Fruit fly (Drosophila melanogaster) whole organism, embryonic: ENCODE results near the gene CG31089.

ENCODE experiments used
- Antp ChIP-seq: fragments of 200-800 bp; sonication (Bioruptor generic); optimal IDR thresholded peaks from 3 replicates; lab custom pipeline; 2016; ENCODE audit warnings: missing biosample characterization, missing genetic modification characterization
- B-H1 ChIP-seq: fragments of 200-800 bp; sonication (Bioruptor generic); IDR thresholded peaks from 3 replicates; pipeline ENCODE4 v1.3.6; 2022; ENCODE audit warnings: missing biosample characterization, missing genetic modification characterization
- CG10274 ChIP-seq: fragments of 200-800 bp; sonication (Bioruptor generic); optimal IDR thresholded peaks from 3 replicates; lab custom pipeline; 2017; ENCODE audit warnings: missing biosample characterization, mild to moderate bottlenecking, missing genetic modification characterization
- CG10431 ChIP-seq: fragments of 200-800 bp; sonication (Bioruptor generic); optimal IDR thresholded peaks from 3 replicates; lab custom pipeline; 2018; ENCODE audit warnings: missing biosample characterization, mild to moderate bottlenecking, missing genetic modification characterization
- CG11093 ChIP-seq: fragments of 200-800 bp; sonication (Bioruptor generic); IDR thresholded peaks from 3 replicates; pipeline ENCODE4 v1.3.6; 2022; ENCODE audit warnings: missing biosample characterization, missing genetic modification characterization
- CG12104 ChIP-seq: fragments of 200-800 bp; sonication (Bioruptor generic); optimal IDR thresholded peaks from 3 replicates; lab custom pipeline; 2016; ENCODE audit warnings: missing biosample characterization, missing genetic modification characterization
- CG12769 ChIP-seq: fragments of 200-800 bp; sonication (Bioruptor generic); optimal IDR thresholded peaks from 2 replicates; lab custom pipeline; 2019; ENCODE audit warnings: missing biosample characterization, mild to moderate bottlenecking, missing genetic modification characterization, moderate library complexity
- CG14860 ChIP-seq: fragments of 200-800 bp; sonication (Bioruptor generic); IDR thresholded peaks from 3 replicates; pipeline ENCODE4 v1.3.6; 2022; ENCODE audit warnings: missing biosample characterization, missing genetic modification characterization; ENCODE audit not compliant: partially characterized antibody
- CG15269 ChIP-seq: fragments of 200-800 bp; sonication (Bioruptor generic); optimal IDR thresholded peaks from 2 replicates; lab custom pipeline; 2018; ENCODE audit warnings: missing biosample characterization, mild to moderate bottlenecking, missing genetic modification characterization, moderate library complexity
- CG16863 ChIP-seq: fragments of 200-800 bp; sonication (Bioruptor generic); optimal IDR thresholded peaks from 3 replicates; lab custom pipeline; 2016; ENCODE audit warnings: missing biosample characterization, missing genetic modification characterization
- CG30403 ChIP-seq: fragments of 200-800 bp; sonication (Bioruptor generic); optimal IDR thresholded peaks from 3 replicates; lab custom pipeline; 2016; ENCODE audit warnings: missing biosample characterization, missing genetic modification characterization
- CG4404 ChIP-seq: fragments of 200-800 bp; sonication (Bioruptor generic); IDR thresholded peaks from 2 replicates; pipeline ENCODE4 v1.3.6; 2022; ENCODE audit warnings: missing biosample characterization, missing genetic modification characterization
- CG6765 ChIP-seq: fragments of 200-800 bp; sonication (Bioruptor generic); optimal IDR thresholded peaks from 3 replicates; lab custom pipeline; 2017; ENCODE audit warnings: missing biosample characterization, mild to moderate bottlenecking, missing genetic modification characterization
- CG6791 ChIP-seq: fragments of 200-800 bp; sonication (Bioruptor generic); IDR thresholded peaks from 3 replicates; pipeline ENCODE4 v1.3.6; 2022; ENCODE audit warnings: missing biosample characterization, missing genetic modification characterization; ENCODE audit not compliant: partially characterized antibody
- CG6813 ChIP-seq: fragments of 200-800 bp; sonication (Bioruptor generic); optimal IDR thresholded peaks from 2 replicates; lab custom pipeline; 2017; ENCODE audit warnings: missing biosample characterization, missing genetic modification characterization, mild to moderate bottlenecking, moderate library complexity, missing genetic modification reagents
- Doc3 ChIP-seq: fragments of 200-800 bp; sonication (Bioruptor generic); IDR thresholded peaks from 3 replicates; pipeline ENCODE4 v1.3.6; 2022; ENCODE audit warnings: missing biosample characterization, missing genetic modification characterization; ENCODE audit not compliant: partially characterized antibody
- Elba2 ChIP-seq: fragments of 200-800 bp; sonication (Bioruptor generic); optimal IDR thresholded peaks from 3 replicates; lab custom pipeline; 2016; ENCODE audit warnings: missing biosample characterization, missing genetic modification characterization
- Ets65A ChIP-seq: fragments of 200-800 bp; sonication (Bioruptor generic); peaks from one replicate; lab custom pipeline; 2016; ENCODE audit warnings: missing biosample characterization, missing genetic modification characterization
- H15 ChIP-seq: fragments of 200-800 bp; sonication (Bioruptor generic); IDR thresholded peaks from 3 replicates; pipeline ENCODE4 v1.3.6; 2022; ENCODE audit warnings: missing biosample characterization, missing genetic modification characterization
- HLH3B ChIP-seq: fragments of 200-800 bp; sonication (Bioruptor generic); IDR thresholded peaks from 2 replicates; pipeline ENCODE4 v1.3.6; 2022; ENCODE audit warnings: missing biosample characterization, missing genetic modification characterization
- Hr51 ChIP-seq, 2 experiments: fragments of 200-800 bp; sonication (Bioruptor generic); optimal IDR thresholded peaks; 2 replicates in 1 of 2; 3 replicates in 1 of 2; lab custom pipeline; 2016 to 2018; ENCODE audit warnings: missing biosample characterization in 2 of 2, missing genetic modification characterization in 2 of 2, mild to moderate bottlenecking in 1 of 2, moderate library complexity in 1 of 2
- Hsf ChIP-seq: fragments of 200-800 bp; sonication (Bioruptor generic); optimal IDR thresholded peaks from 3 replicates; lab custom pipeline; 2016; ENCODE audit warnings: missing biosample characterization, missing genetic modification characterization
- NC2β ChIP-seq: fragments of 200-800 bp; sonication (Bioruptor generic); optimal IDR thresholded peaks from 2 replicates; lab custom pipeline; 2016; ENCODE audit warnings: missing biosample characterization, missing genetic modification characterization
- NK7.1 ChIP-seq: fragments of 200-800 bp; sonication (Bioruptor generic); optimal IDR thresholded peaks from 3 replicates; lab custom pipeline; 2016; ENCODE audit warnings: missing biosample characterization, missing genetic modification characterization
- Poxn ChIP-seq: fragments of 200-800 bp; sonication (Bioruptor generic); IDR thresholded peaks from 2 replicates; pipeline ENCODE4 v1.3.6; 2022; ENCODE audit warnings: missing biosample characterization, missing genetic modification characterization
- Side ChIP-seq: fragments of 200-800 bp; sonication (Bioruptor generic); optimal IDR thresholded peaks from 2 replicates; lab custom pipeline; 2016; ENCODE audit warnings: missing biosample characterization, missing genetic modification characterization
- Taf1 ChIP-seq: fragments of 200-800 bp; sonication (Bioruptor generic); IDR thresholded peaks from 2 replicates; pipeline ENCODE4 v1.3.6; 2022; ENCODE audit warnings: missing biosample characterization, missing genetic modification characterization
- Usf ChIP-seq: fragments of 200-800 bp; sonication (Bioruptor generic); optimal IDR thresholded peaks from 2 replicates; lab custom pipeline; 2017; ENCODE audit warnings: missing genotype, missing biosample characterization, missing genetic modification characterization
- YL-1 ChIP-seq: fragments of 200-800 bp; sonication (Bioruptor generic); optimal IDR thresholded peaks from 3 replicates; lab custom pipeline; 2017; ENCODE audit warnings: missing biosample characterization, mild to moderate bottlenecking, missing genetic modification characterization
- aop ChIP-seq: fragments of 200-800 bp; sonication (Bioruptor generic); IDR thresholded peaks from 2 replicates; pipeline ENCODE4 v1.3.6; 2022; ENCODE audit warnings: missing biosample characterization, missing genetic modification characterization
- bab2 ChIP-seq: fragments of 200-800 bp; sonication (Bioruptor generic); optimal IDR thresholded peaks from 2 replicates; lab custom pipeline; 2016; ENCODE audit warnings: missing biosample characterization, missing genetic modification characterization
- bigmax ChIP-seq: fragments of 200-800 bp; sonication (Bioruptor generic); optimal IDR thresholded peaks from 2 replicates; lab custom pipeline; 2018; ENCODE audit warnings: missing biosample characterization, mild to moderate bottlenecking, missing genetic modification characterization
- br ChIP-seq: fragments of >200 bp; optimal IDR thresholded peaks from 2 replicates; lab custom pipeline; 2017
- cg ChIP-seq: fragments of 200-800 bp; sonication (Bioruptor generic); optimal IDR thresholded peaks from 3 replicates; lab custom pipeline; 2019; ENCODE audit warnings: missing biosample characterization, mild to moderate bottlenecking, missing genetic modification characterization, moderate library complexity
- chn ChIP-seq: fragments of 200-800 bp; sonication (Bioruptor generic); optimal IDR thresholded peaks from 2 replicates; lab custom pipeline; 2016; ENCODE audit warnings: missing biosample characterization, missing genetic modification characterization
- da ChIP-seq: fragments of 200-800 bp; sonication (Bioruptor generic); optimal IDR thresholded peaks from 2 replicates; lab custom pipeline; 2016; ENCODE audit warnings: missing biosample characterization, missing genetic modification characterization
- exex ChIP-seq: fragments of 200-800 bp; sonication (Bioruptor generic); optimal IDR thresholded peaks from 4 replicates; lab custom pipeline; 2018; ENCODE audit warnings: missing biosample characterization, mild to moderate bottlenecking, missing genetic modification characterization, moderate library complexity
- fd102C ChIP-seq: fragments of 200-800 bp; sonication (Bioruptor generic); optimal IDR thresholded peaks from 2 replicates; lab custom pipeline; 2018; ENCODE audit warnings: missing biosample characterization, mild to moderate bottlenecking, missing genetic modification characterization, moderate library complexity
- ken ChIP-seq: fragments of 200-800 bp; sonication (Bioruptor generic); IDR thresholded peaks from 3 replicates; pipeline ENCODE4 v1.3.6; 2022; ENCODE audit warnings: missing biosample characterization, missing genetic modification characterization
- lbe ChIP-seq: fragments of 200-800 bp; sonication (Bioruptor generic); optimal IDR thresholded peaks from 2 replicates; lab custom pipeline; 2016; ENCODE audit warnings: missing biosample characterization, mild to moderate bottlenecking, missing genetic modification characterization
- lilli ChIP-seq: fragments of 200-800 bp; sonication (Bioruptor generic); optimal IDR thresholded peaks from 3 replicates; lab custom pipeline; 2016; ENCODE audit warnings: missing biosample characterization, missing genetic modification characterization
- luna ChIP-seq: fragments of 200-800 bp; sonication (Bioruptor generic); optimal IDR thresholded peaks from 2 replicates; lab custom pipeline; 2016; ENCODE audit warnings: missing biosample characterization, missing genetic modification characterization
- otp ChIP-seq: fragments of 200-800 bp; sonication (Bioruptor generic); IDR thresholded peaks from 3 replicates; pipeline ENCODE4, ENCODE4 v1.3.6; 2022; ENCODE audit warnings: missing biosample characterization, missing genetic modification characterization
- prd ChIP-seq, 3 experiments: fragments of >200 bp in 2 of 3; fragments of 200-800 bp in 1 of 3; sonication (Bioruptor generic) in 1 of 3; optimal IDR thresholded peaks in 2 of 3; IDR thresholded peaks in 1 of 3; 2 replicates in 2 of 3; 3 replicates in 1 of 3; pipeline versions ENCODE4 v1.3.6 to Lab custom; 2017 to 2022; ENCODE audit warnings: missing biosample characterization in 1 of 3, missing genetic modification characterization in 1 of 3
- seq ChIP-seq: fragments of 200-800 bp; sonication (Bioruptor generic); IDR thresholded peaks from 2 replicates; pipeline ENCODE4 v1.3.6; 2022; ENCODE audit warnings: missing biosample characterization, missing genetic modification characterization
- shn ChIP-seq: fragments of 200-800 bp; sonication (Bioruptor generic); optimal IDR thresholded peaks from 3 replicates; lab custom pipeline; 2016; ENCODE audit warnings: missing biosample characterization, missing genetic modification characterization
- sr ChIP-seq: fragments of 200-800 bp; sonication (Bioruptor generic); IDR thresholded peaks from 3 replicates; pipeline ENCODE4 v1.3.6; 2022; ENCODE audit warnings: missing biosample characterization, missing genetic modification characterization
- tap ChIP-seq: fragments of 200-800 bp; optimal IDR thresholded peaks from 3 replicates; lab custom pipeline; 2019; ENCODE audit warnings: missing biosample characterization, mild to moderate bottlenecking, missing genetic modification characterization, moderate library complexity
- tin ChIP-seq: fragments of 200-800 bp; sonication (Bioruptor generic); optimal IDR thresholded peaks from 3 replicates; lab custom pipeline; 2016; ENCODE audit warnings: missing biosample characterization, missing genetic modification characterization
- toy ChIP-seq: fragments of 200-800 bp; sonication (Bioruptor generic); IDR thresholded peaks from 2 replicates; pipeline ENCODE4 v1.3.6; 2022; ENCODE audit warnings: missing biosample characterization, missing genetic modification characterization
- twi ChIP-seq: fragments of 200-800 bp; optimal IDR thresholded peaks from 2 replicates; lab custom pipeline; 2019; ENCODE audit warnings: missing biosample characterization, mild to moderate bottlenecking, missing genetic modification characterization, moderate library complexity

The CG31089 gene

DNA sequence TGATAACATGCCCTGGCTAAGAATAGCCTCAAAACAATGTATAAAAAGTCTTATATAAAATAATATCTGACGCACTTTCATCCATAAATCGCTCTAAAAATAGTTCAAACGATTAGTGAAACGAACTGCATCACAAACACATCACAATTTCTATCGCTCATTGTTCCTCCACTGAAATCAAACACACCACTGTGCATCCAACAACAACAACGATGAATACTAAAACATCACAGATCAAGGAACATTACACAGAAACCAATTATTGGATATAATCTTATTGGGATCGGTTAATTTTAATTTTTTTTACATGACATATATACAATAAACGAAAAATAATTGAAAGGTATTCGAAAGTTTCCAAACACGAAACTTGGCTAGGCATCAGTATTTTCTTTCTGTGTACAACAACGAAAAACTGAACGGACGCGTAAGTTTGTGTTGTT, 23.1 kb upstream of the CG31089 start (continued):
- no peak for TF ChIP-seq Poxn (GFP tag; lab: Robert Waterston, UW)
- no peak for TF ChIP-seq prd (optimal IDR thresholded peaks at IDR 0.05; lab: Kevin White, UChicago)
- TF ChIP-seq prd (GFP tag; IDR thresholded peaks at IDR 0.05; lab: Robert Waterston, UW): peak; percentile 83
- peak; percentile 19 for TF ChIP-seq Antp (GFP tag; lab: Kevin White, UChicago)
- no peak for TF ChIP-seq bigmax (GFP tag; lab: Kevin White, UChicago)
- no peak for TF ChIP-seq luna (GFP tag; lab: Kevin White, UChicago)
- peak; percentile 75 for TF ChIP-seq lilli (GFP tag; lab: Kevin White, UChicago)
- TF ChIP-seq B-H1: peak; percentile 76
- TF ChIP-seq CG16863: peak; percentile 63
- TF ChIP-seq otp: no peak
- TF ChIP-seq NK7.1: peak; percentile 60
- TF ChIP-seq twi (tag; lab: Kevin White, UChicago): peak; percentile 64
- TF ChIP-seq Side (GFP tag; lab: Kevin White, UChicago): peak; percentile 43
- peak; percentile 22 for TF ChIP-seq shn (GFP tag; lab: Kevin White, UChicago)
- TF ChIP-seq CG11093 (GFP tag; lab: Robert Waterston, UW): peak; percentile 60; the same call in 2 of the 3 replicates
- TF ChIP-seq CG10274 (GFP tag; lab: Kevin White, UChicago): peak; percentile 12
- TF ChIP-seq Ets65A (GFP tag; lab: Kevin White, UChicago): peak; percentile 96
- TF ChIP-seq CG10431: peak; percentile 26
- TF ChIP-seq tap (tag; lab: Kevin White, UChicago): peak; percentile 81
- TF ChIP-seq YL-1 (GFP tag; lab: Kevin White, UChicago): peak; percentile 1
- TF ChIP-seq CG6813 (GFP tag; lab: Kevin White, UChicago): peak; percentile 70
- TF ChIP-seq CG14860 (GFP tag; lab: Robert Waterston, UW): no peak
- TF ChIP-seq da (GFP tag; lab: Kevin White, UChicago): peak; percentile 19
- TF ChIP-seq exex: peak; percentile 36
- no peak for TF ChIP-seq sr (GFP tag; lab: Robert Waterston, UW)
- TF ChIP-seq fd102C (GFP tag; lab: Kevin White, UChicago): no peak
- TF ChIP-seq cg (GFP tag; lab: Kevin White, UChicago): no peak
- peak; percentile 70 for TF ChIP-seq NC2β
- TF ChIP-seq Hsf (GFP tag; lab: Kevin White, UChicago): peak; percentile 73
- no peak for TF ChIP-seq Elba2
- peak; percentile 78 for TF ChIP-seq tin (GFP tag; lab: Kevin White, UChicago)
- peak; percentile 90 for TF ChIP-seq CG12769 (tag; lab: Kevin White, UChicago)
- TF ChIP-seq ken (GFP tag; lab: Robert Waterston, UW): no peak
- TF ChIP-seq CG15269: peak; percentile 85
- TF ChIP-seq aop (GFP tag; lab: Robert Waterston, UW): peak; percentile 40; the same call in 1 of the 2 replicates
- no peak for TF ChIP-seq toy (GFP tag; lab: Robert Waterston, UW)
- TF ChIP-seq CG30403 (GFP tag; lab: Kevin White, UChicago): peak; percentile 78
- TF ChIP-seq chn (GFP tag; lab: Kevin White, UChicago): peak; percentile 71
- peak; percentile 35 for TF ChIP-seq CG6765
- TF ChIP-seq Usf (GFP tag; lab: Kevin White, UChicago): peak; percentile 31
- peak; percentile 49 for TF ChIP-seq Taf1 (GFP tag; lab: Robert Waterston, UW)
- no peak; the same call in 2 of the 3 replicates for TF ChIP-seq H15
- TF ChIP-seq CG6791 (GFP tag; lab: Robert Waterston, UW): no peak
- no peak for TF ChIP-seq Doc3
- TF ChIP-seq seq: peak; percentile 68
- TF ChIP-seq lbe (GFP tag; lab: Kevin White, UChicago): no peak
- no peak for TF ChIP-seq CG4404 (GFP tag; lab: Robert Waterston, UW)
- TF ChIP-seq Hr51 (GFP tag; optimal IDR thresholded peaks at IDR 0.05; lab: Kevin White, UChicago): peak; percentile 45 to 83
- peak; percentile 65 for TF ChIP-seq CG12104 (GFP tag; lab: Kevin White, UChicago)
- TF ChIP-seq HLH3B (GFP tag; lab: Robert Waterston, UW): peak; percentile 84; the same call in 1 of the 2 replicates
- TF ChIP-seq br (lab: Kevin White, UChicago): no peak
- TF ChIP-seq bab2 (GFP tag; lab: Kevin White, UChicago): peak; percentile 75
